Fruit fly (Drosophila melanogaster): Measurements from ENCODE around the gene CG18178.

CG18178 gene

dm6 chr3L:9695647-9696046, 23.3 kb downstream of the CG18178 start (continued):
- no peak for TF ChIP-seq MBD-R2 (GFP tag; IDR thresholded peaks at IDR 0.05)
- TF ChIP-seq Vsx1 (GFP tag; optimal IDR thresholded peaks at IDR 0.05): peak; percentile 6
- TF ChIP-seq CG12104 (GFP tag; optimal IDR thresholded peaks at IDR 0.05): no peak
- TF ChIP-seq D19B (GFP tag; optimal IDR thresholded peaks at IDR 0.05): no peak
- TF ChIP-seq CG9727 (GFP tag; optimal IDR thresholded peaks at IDR 0.05): peak; percentile 26
- TF ChIP-seq CG13624 (GFP tag; optimal IDR thresholded peaks at IDR 0.05): no peak
- no peak for TF ChIP-seq YL-1 (GFP tag; optimal IDR thresholded peaks at IDR 0.05)
- peak; percentile 63 for TF ChIP-seq CG18262 (tag; optimal IDR thresholded peaks at IDR 0.05)
- no peak for TF ChIP-seq gce (GFP tag; IDR thresholded peaks at IDR 0.05)
- peak; percentile 66 for TF ChIP-seq dmrt99B (tag; optimal IDR thresholded peaks at IDR 0.05)
- TF ChIP-seq zfh1 (GFP tag; IDR thresholded peaks at IDR 0.05): no peak
- TF ChIP-seq H2.0 (GFP tag; IDR thresholded peaks at IDR 0.05): no peak
- TF ChIP-seq CkIIα-i1 (GFP tag; IDR thresholded peaks at IDR 0.05): no peak
- TF ChIP-seq vvl (GFP tag; IDR thresholded peaks at IDR 0.05): peak; percentile 32; the same call in 1 of the 2 replicates
- peak; percentile 21 for TF ChIP-seq caup (GFP tag; optimal IDR thresholded peaks at IDR 0.05; ENCODE audit: severe bottlenecking)
- no peak for TF ChIP-seq hth (optimal IDR thresholded peaks at IDR 0.05)
- no peak for TF ChIP-seq ems (GFP tag; optimal IDR thresholded peaks at IDR 0.05)
- no peak for TF ChIP-seq ci (GFP tag; IDR thresholded peaks at IDR 0.05)
- TF ChIP-seq D19A (tag; optimal IDR thresholded peaks at IDR 0.05): no peak
- TF ChIP-seq ara (GFP tag; IDR thresholded peaks at IDR 0.05): no peak
- no peak for TF ChIP-seq CG7271 (tag; optimal IDR thresholded peaks at IDR 0.05)
- no peak for TF ChIP-seq fu2 (GFP tag; optimal IDR thresholded peaks at IDR 0.05)
- no peak for TF ChIP-seq CG3995 (GFP tag; optimal IDR thresholded peaks at IDR 0.05)
- no peak for TF ChIP-seq nom (GFP tag; optimal IDR thresholded peaks at IDR 0.05)
- peak; percentile 56 for TF ChIP-seq CG13424 (tag; optimal IDR thresholded peaks at IDR 0.05)
- TF ChIP-seq sd (tag; optimal IDR thresholded peaks at IDR 0.05): peak; percentile 5
- no peak for TF ChIP-seq Antp (GFP tag; optimal IDR thresholded peaks at IDR 0.05)
- no peak for TF ChIP-seq CG2889 (GFP tag; IDR thresholded peaks at IDR 0.05)
- peak; percentile 35 for TF ChIP-seq slou (GFP tag; optimal IDR thresholded peaks at IDR 0.05)
- TF ChIP-seq ATbp (GFP tag; optimal IDR thresholded peaks at IDR 0.05): peak; percentile 28
- TF ChIP-seq CG18764 (GFP tag; optimal IDR thresholded peaks at IDR 0.05): no peak
- TF ChIP-seq sob (GFP tag; IDR thresholded peaks at IDR 0.05): no peak
- TF ChIP-seq Dll (GFP tag; IDR thresholded peaks at IDR 0.05; ENCODE audit: partially characterized antibody): no peak
- peak; percentile 59 for TF ChIP-seq CG7839 (tag; optimal IDR thresholded peaks at IDR 0.05)
- TF ChIP-seq CG9437 (GFP tag; optimal IDR thresholded peaks at IDR 0.05): peak; percentile 39
- peak; percentile 64 for TF ChIP-seq sens (GFP tag)
- peak; percentile 12 for TF ChIP-seq CG13775 (GFP tag; optimal IDR thresholded peaks at IDR 0.05)
- TF ChIP-seq CG8359 (GFP tag; optimal IDR thresholded peaks at IDR 0.05; ENCODE audit: borderline replicate concordance): no peak
- no peak for TF ChIP-seq lab (GFP tag; optimal IDR thresholded peaks at IDR 0.05)
- TF ChIP-seq salm (tag; optimal IDR thresholded peaks at IDR 0.05): peak; percentile 10
- peak; percentile 3 for TF ChIP-seq Fer2 (tag; optimal IDR thresholded peaks at IDR 0.05)
- TF ChIP-seq CG32532 (GFP tag; IDR thresholded peaks at IDR 0.05): no peak
- no peak for TF ChIP-seq CG14710 (tag; optimal IDR thresholded peaks at IDR 0.05)
- peak; percentile 2 for TF ChIP-seq Nf-YB (GFP tag; optimal IDR thresholded peaks at IDR 0.05)
- TF ChIP-seq Dip3 (GFP tag; optimal IDR thresholded peaks at IDR 0.05): no peak
- TF ChIP-seq nau (GFP tag; optimal IDR thresholded peaks at IDR 0.05): no peak
- no peak for TF ChIP-seq CG5180 (GFP tag; optimal IDR thresholded peaks at IDR 0.05)
- TF ChIP-seq CG3847 (GFP tag; IDR thresholded peaks at IDR 0.05): no peak
- no peak for TF ChIP-seq CG11723 (GFP tag; optimal IDR thresholded peaks at IDR 0.05)
- TF ChIP-seq CG18619 (GFP tag; optimal IDR thresholded peaks at IDR 0.05): peak; percentile 13
- TF ChIP-seq CG17359 (tag; optimal IDR thresholded peaks at IDR 0.05): peak; percentile 47

All from whole organism, embryonic.